Fruit fly (Drosophila melanogaster): Measurements from ENCODE around the gene swm.

- no peak for TF ChIP-seq z (GFP tag; IDR thresholded peaks at IDR 0.05)
- TF ChIP-seq CG6765 (GFP tag; optimal IDR thresholded peaks at IDR 0.05): no peak
- TF ChIP-seq Dad (GFP tag; optimal IDR thresholded peaks at IDR 0.05): peak; percentile 66
- TF ChIP-seq CG16779 (GFP tag; IDR thresholded peaks at IDR 0.05): no peak
Measured at dm6 chr2L:19508361-19508918, 15.4 kb downstream of the swm start, which contains the start of gene cyst.

All from whole organism, embryonic.